Fruit fly (Drosophila melanogaster) whole organism, embryonic: ENCODE data around the gene Cyp313a2.

Experiments
- Antp ChIP-seq: fragments of 200-800 bp; sonication (Bioruptor generic); optimal IDR thresholded peaks from 3 replicates; lab custom pipeline; 2016; ENCODE audit warnings: missing biosample characterization, missing genetic modification characterization
- CG10147 ChIP-seq: fragments of 200-800 bp; sonication (Bioruptor generic); optimal IDR thresholded peaks from 2 replicates; lab custom pipeline; 2019; ENCODE audit warnings: missing biosample characterization, mild to moderate bottlenecking, missing genetic modification characterization, moderate library complexity
- CG10654 ChIP-seq: fragments of 200-800 bp; sonication (Bioruptor generic); optimal IDR thresholded peaks from 2 replicates; lab custom pipeline; 2016; ENCODE audit warnings: missing biosample characterization, missing genetic modification characterization
- CG11398 ChIP-seq: fragments of 200-800 bp; sonication (Bioruptor generic); optimal IDR thresholded peaks from 2 replicates; lab custom pipeline; 2016; ENCODE audit warnings: missing biosample characterization, missing genetic modification characterization
- CG11504 ChIP-seq: fragments of 200-800 bp; sonication (Bioruptor generic); optimal IDR thresholded peaks from 3 replicates; lab custom pipeline; 2019; ENCODE audit warnings: missing biosample characterization, mild to moderate bottlenecking, missing genetic modification characterization, moderate library complexity
- CG11560 ChIP-seq: fragments of 200-800 bp; sonication (Bioruptor generic); IDR thresholded peaks from 3 replicates; pipeline ENCODE4 v1.3.6; 2022; ENCODE audit warnings: missing biosample characterization, missing genetic modification characterization
- CG12219 ChIP-seq: fragments of 200-800 bp; sonication (Bioruptor generic); optimal IDR thresholded peaks from 3 replicates; lab custom pipeline; 2018; ENCODE audit warnings: missing biosample characterization, mild to moderate bottlenecking, missing genetic modification characterization
- CG1233 ChIP-seq: fragments of 200-800 bp; sonication (Bioruptor generic); optimal IDR thresholded peaks from 4 replicates; lab custom pipeline; 2018; ENCODE audit warnings: missing biosample characterization, mild to moderate bottlenecking, missing genetic modification characterization
- CG12659 ChIP-seq: fragments of 200-800 bp; sonication (Bioruptor generic); optimal IDR thresholded peaks from 3 replicates; lab custom pipeline; 2017; ENCODE audit warnings: mild to moderate bottlenecking, missing biosample characterization, missing genetic modification reagents, missing genetic modification characterization
- CG14050 ChIP-seq: fragments of 200-800 bp; sonication (Bioruptor generic); IDR thresholded peaks from 3 replicates; pipeline ENCODE4 v1.3.6; 2022; ENCODE audit warnings: missing biosample characterization, missing genetic modification characterization
- CG1647 ChIP-seq: fragments of 200-800 bp; sonication (Bioruptor generic); optimal IDR thresholded peaks from 3 replicates; lab custom pipeline; 2016; ENCODE audit warnings: missing biosample characterization, missing genetic modification characterization
- CG17359 ChIP-seq: fragments of 200-800 bp; sonication (Bioruptor generic); optimal IDR thresholded peaks from 3 replicates; lab custom pipeline; 2018; ENCODE audit warnings: missing biosample characterization, mild to moderate bottlenecking, missing genetic modification characterization, moderate library complexity
- CG2120 ChIP-seq: fragments of 200-800 bp; sonication (Bioruptor generic); optimal IDR thresholded peaks from 3 replicates; lab custom pipeline; 2016; ENCODE audit warnings: missing biosample characterization, missing genetic modification characterization
- CG2202 ChIP-seq: fragments of 200-800 bp; sonication (Bioruptor generic); optimal IDR thresholded peaks from 2 replicates; lab custom pipeline; 2018; ENCODE audit warnings: missing biosample characterization, mild to moderate bottlenecking, missing genetic modification characterization
- CG2712 ChIP-seq: fragments of 200-800 bp; optimal IDR thresholded peaks from 3 replicates; lab custom pipeline; 2019; ENCODE audit warnings: missing biosample characterization, mild to moderate bottlenecking, missing genetic modification characterization, moderate library complexity
- CG2889 ChIP-seq: fragments of 200-800 bp; sonication (Bioruptor generic); IDR thresholded peaks from 3 replicates; pipeline ENCODE4 v1.3.6; 2022; ENCODE audit warnings: missing biosample characterization, missing genetic modification characterization
- CG32532 ChIP-seq: fragments of 200-800 bp; sonication (Bioruptor generic); IDR thresholded peaks from 2 replicates; pipeline ENCODE4 v1.3.6; 2022; ENCODE audit warnings: missing biosample characterization, missing genetic modification characterization
- CG3847 ChIP-seq: fragments of 200-800 bp; sonication (Bioruptor generic); IDR thresholded peaks from 2 replicates; pipeline ENCODE4 v1.3.6; 2022; ENCODE audit warnings: missing biosample characterization, missing genetic modification characterization
- CG6689 ChIP-seq: fragments of 200-800 bp; sonication (Bioruptor generic); IDR thresholded peaks from 2 replicates; pipeline ENCODE4 v1.3.6; 2022; ENCODE audit warnings: missing biosample characterization, missing genetic modification characterization
- CG7271 ChIP-seq: fragments of 200-800 bp; sonication (Bioruptor generic); optimal IDR thresholded peaks from 2 replicates; lab custom pipeline; 2018; ENCODE audit warnings: missing biosample characterization, mild to moderate bottlenecking, missing genetic modification characterization, moderate library complexity
- CG7745 ChIP-seq: fragments of 200-800 bp; sonication (Bioruptor generic); optimal IDR thresholded peaks from 2 replicates; lab custom pipeline; 2018; ENCODE audit warnings: missing biosample characterization, mild to moderate bottlenecking, missing genetic modification characterization, moderate library complexity
- CG8359 ChIP-seq: fragments of 200-800 bp; sonication (Bioruptor generic); optimal IDR thresholded peaks from 2 replicates; lab custom pipeline; 2017; ENCODE audit warnings: missing biosample characterization, mild to moderate bottlenecking, missing genetic modification characterization, borderline replicate concordance
- CG9932 ChIP-seq: fragments of 200-800 bp; sonication (Bioruptor generic); IDR thresholded peaks from 2 replicates; pipeline ENCODE4 v1.3.6; 2022; ENCODE audit warnings: missing biosample characterization, missing genetic modification characterization
- CHES-1-like ChIP-seq: fragments of 200-800 bp; sonication (Bioruptor generic); optimal IDR thresholded peaks from 2 replicates; lab custom pipeline; 2016; ENCODE audit warnings: missing biosample characterization, missing genetic modification characterization
- Deaf1 ChIP-seq: fragments of 200-800 bp; optimal IDR thresholded peaks from 3 replicates; lab custom pipeline; 2019; ENCODE audit warnings: missing biosample characterization, mild to moderate bottlenecking, missing genetic modification characterization, moderate library complexity
- Fer2 ChIP-seq: fragments of 200-800 bp; sonication (Bioruptor generic); optimal IDR thresholded peaks from 2 replicates; lab custom pipeline; 2018; ENCODE audit warnings: missing biosample characterization, mild to moderate bottlenecking, missing genetic modification characterization, moderate library complexity
- Lhr ChIP-seq: fragments of 200-800 bp; sonication (Bioruptor generic); optimal IDR thresholded peaks from 3 replicates; lab custom pipeline; 2017; ENCODE audit warnings: mild to moderate bottlenecking, missing biosample characterization, missing genetic modification reagents, missing genetic modification characterization
- Nf-YB ChIP-seq: fragments of 200-800 bp; sonication (Bioruptor generic); optimal IDR thresholded peaks from 3 replicates; lab custom pipeline; 2019; ENCODE audit warnings: missing biosample characterization, mild to moderate bottlenecking, missing genetic modification characterization, moderate library complexity
- NfI ChIP-seq: fragments of 200-800 bp; sonication (Bioruptor generic); optimal IDR thresholded peaks from 3 replicates; lab custom pipeline; 2018; ENCODE audit warnings: missing biosample characterization, mild to moderate bottlenecking, missing genetic modification characterization, moderate library complexity
- Ravus ChIP-seq: fragments of 200-800 bp; sonication (Bioruptor generic); IDR thresholded peaks from 2 replicates; pipeline ENCODE4 v1.3.6; 2022; ENCODE audit warnings: missing biosample characterization, missing genetic modification characterization
- Xbp1 ChIP-seq: fragments of 200-800 bp; sonication (Bioruptor generic); optimal IDR thresholded peaks from 3 replicates; lab custom pipeline; 2016; ENCODE audit warnings: missing biosample characterization, mild to moderate bottlenecking, missing genetic modification characterization
- aop ChIP-seq: fragments of 200-800 bp; sonication (Bioruptor generic); IDR thresholded peaks from 2 replicates; pipeline ENCODE4 v1.3.6; 2022; ENCODE audit warnings: missing biosample characterization, missing genetic modification characterization
- ap ChIP-seq: fragments of 200-800 bp; sonication (Bioruptor generic); IDR thresholded peaks from 2 replicates; pipeline ENCODE4 v1.3.6; 2022; ENCODE audit warnings: missing biosample characterization, missing genetic modification characterization
- bcd ChIP-seq: fragments of 200-800 bp; sonication (Bioruptor generic); optimal IDR thresholded peaks from 2 replicates; lab custom pipeline; 2017; ENCODE audit warnings: missing biosample characterization, mild to moderate bottlenecking, missing genetic modification characterization
- bowl ChIP-seq: fragments of 200-800 bp; sonication (Bioruptor generic); IDR thresholded peaks from 2 replicates; pipeline ENCODE4 v1.3.6; 2022; ENCODE audit warnings: missing biosample characterization, missing genetic modification characterization
- chm ChIP-seq: fragments of 200-800 bp; sonication (Bioruptor generic); IDR thresholded peaks from 2 replicates; pipeline ENCODE4 v1.3.6; 2022; ENCODE audit warnings: missing biosample characterization, missing genetic modification characterization
- croc ChIP-seq: fragments of 200-800 bp; sonication (Bioruptor generic); conservative IDR thresholded peaks from 3 replicates; pipeline ENCODE4 v1.3.6; 2022; ENCODE audit warnings: missing biosample characterization, missing genetic modification characterization
- dm ChIP-seq: fragments of 200-800 bp; sonication (Bioruptor generic); optimal IDR thresholded peaks from 3 replicates; lab custom pipeline; 2016; ENCODE audit warnings: missing biosample characterization, missing genetic modification characterization
- gro ChIP-seq: fragments of 200-800 bp; sonication (Bioruptor generic); optimal IDR thresholded peaks from 2 replicates; lab custom pipeline; 2016; ENCODE audit warnings: missing biosample characterization, missing genetic modification characterization
- hth ChIP-seq: fragments of >200 bp; optimal IDR thresholded peaks from 2 replicates; lab custom pipeline; 2017; ENCODE audit warnings: inconsistent platforms
- lab ChIP-seq: fragments of 200-800 bp; sonication (Bioruptor generic); optimal IDR thresholded peaks from 3 replicates; lab custom pipeline; 2017; ENCODE audit warnings: missing biosample characterization, missing genetic modification characterization, mild to moderate bottlenecking, moderate library complexity, missing genetic modification reagents
- nerfin-2 ChIP-seq: fragments of 200-800 bp; sonication (Bioruptor generic); IDR thresholded peaks from 2 replicates; pipeline ENCODE4 v1.3.6; 2022; ENCODE audit warnings: missing biosample characterization, missing genetic modification characterization; ENCODE audit not compliant: partially characterized antibody
- nom ChIP-seq: fragments of 200-800 bp; sonication (Bioruptor generic); optimal IDR thresholded peaks from 2 replicates; lab custom pipeline; 2017; ENCODE audit warnings: missing biosample characterization, missing genetic modification characterization, mild to moderate bottlenecking, moderate library complexity, missing genetic modification reagents
- oc ChIP-seq: fragments of 200-800 bp; sonication (Bioruptor generic); optimal IDR thresholded peaks from 2 replicates; lab custom pipeline; 2018; ENCODE audit warnings: missing biosample characterization, mild to moderate bottlenecking, missing genetic modification characterization, moderate library complexity
- org-1 ChIP-seq: fragments of 200-800 bp; sonication (Bioruptor generic); optimal IDR thresholded peaks from 2 replicates; lab custom pipeline; 2017; ENCODE audit warnings: missing biosample characterization, missing genetic modification characterization
- sob ChIP-seq: fragments of 200-800 bp; sonication (Bioruptor generic); IDR thresholded peaks from 2 replicates; pipeline ENCODE4 v1.3.6; 2022; ENCODE audit warnings: missing biosample characterization, missing genetic modification characterization
- tin ChIP-seq: fragments of 200-800 bp; sonication (Bioruptor generic); optimal IDR thresholded peaks from 3 replicates; lab custom pipeline; 2016; ENCODE audit warnings: missing biosample characterization, missing genetic modification characterization
- tx ChIP-seq: fragments of 200-800 bp; sonication (Bioruptor generic); optimal IDR thresholded peaks from 2 replicates; lab custom pipeline; 2016; ENCODE audit warnings: missing biosample characterization, missing genetic modification characterization
- vnd ChIP-seq: fragments of 200-800 bp; sonication (Bioruptor generic); IDR thresholded peaks from 3 replicates; pipeline ENCODE4 v1.3.6; 2022; ENCODE audit warnings: missing biosample characterization, missing genetic modification characterization; ENCODE audit not compliant: partially characterized antibody
- vvl ChIP-seq: fragments of 200-800 bp; sonication (Bioruptor generic); IDR thresholded peaks from 2 replicates; pipeline ENCODE4 v1.3.6; 2022; ENCODE audit warnings: missing biosample characterization, missing genetic modification characterization

Cyp313a2 gene

dm6 chr3R:12221366-12221916, 15.3 kb downstream of the Cyp313a2 start, which contains the start of gene CG4860 (continued):
- TF ChIP-seq tin (GFP tag; lab: Kevin White, UChicago) (peak; percentile 81), CG11504 (tag; lab: Kevin White, UChicago) (peak; percentile 87), Deaf1 (tag; lab: Kevin White, UChicago) (peak; percentile 94), CG1647 (GFP tag; lab: Kevin White, UChicago) (peak; percentile 78), nom (GFP tag; lab: Kevin White, UChicago) (peak; percentile 49), aop (GFP tag; lab: Robert Waterston, UW) (0 out of 2 replicates have a peak, but pooled peaks have one; percentile 56), CG12659 (peak; percentile 91), Fer2 (tag; lab: Kevin White, UChicago) (peak; percentile 87), CG7745 (tag; lab: Kevin White, UChicago) (no peak), CG3847 (GFP tag; lab: Robert Waterston, UW) (peak; percentile 88), Ravus (GFP tag; lab: Robert Waterston, UW) (peak; percentile 40), oc (tag; lab: Kevin White, UChicago) (no peak), CG10147 (GFP tag; lab: Kevin White, UChicago) (peak; percentile 76), vvl (peak; percentile 91), CG12219 (peak; percentile 70), CG32532 (GFP tag; lab: Robert Waterston, UW) (peak; percentile 95), dm (GFP tag; lab: Kevin White, UChicago) (peak; percentile 65), CG7271 (tag; lab: Kevin White, UChicago) (peak; percentile 20), CG1233 (peak; percentile 74), CHES-1-like (GFP tag; lab: Kevin White, UChicago) (peak; percentile 81), CG11560 (peak; percentile 66; the same call in 2 of the 3 replicates), sob (GFP tag; lab: Robert Waterston, UW) (peak; percentile 90), Lhr (GFP tag; lab: Kevin White, UChicago) (no peak), hth (lab: Kevin White, UChicago) (no peak), gro (GFP tag; lab: Kevin White, UChicago) (no peak), CG9932 (GFP tag; lab: Robert Waterston, UW) (peak; percentile 95), ap (GFP tag; lab: Robert Waterston, UW) (peak; percentile 73), croc (GFP tag; lab: Robert Waterston, UW) (peak; percentile 23; the same call in 1 of the 3 replicates), CG2889 (GFP tag; lab: Robert Waterston, UW) (no peak), nerfin-2 (no peak), CG14050 (GFP tag; lab: Robert Waterston, UW) (peak; percentile 75), CG6689 (peak; percentile 85), Xbp1 (GFP tag; lab: Kevin White, UChicago) (peak; percentile 92), CG2712 (tag; lab: Kevin White, UChicago) (peak; percentile 87), NfI (GFP tag; lab: Kevin White, UChicago) (peak; percentile 89), lab (GFP tag; lab: Kevin White, UChicago) (peak; percentile 93), vnd (no peak), CG17359 (tag; lab: Kevin White, UChicago) (peak; percentile 83), bowl (peak; percentile 24; the same call in 1 of the 2 replicates), Nf-YB (peak; percentile 56), org-1 (peak; percentile 80), CG10654 (GFP tag; lab: Kevin White, UChicago) (peak; percentile 78), CG11398 (GFP tag; lab: Kevin White, UChicago) (peak; percentile 46), bcd (GFP tag; lab: Kevin White, UChicago) (peak; percentile 91), tx (GFP tag; lab: Kevin White, UChicago) (peak; percentile 85), chm (GFP tag; lab: Robert Waterston, UW) (0 out of 2 replicates have a peak, but pooled peaks have one; percentile 23), Antp (GFP tag; lab: Kevin White, UChicago) (peak; percentile 87), CG8359 (no peak), CG2202 (tag; lab: Kevin White, UChicago) (peak; percentile 57), CG2120 (GFP tag; lab: Kevin White, UChicago) (peak; percentile 96)
